Fruit fly (Drosophila melanogaster) whole organism, wandering third instar larva: ENCODE measurements around the gene Rat1.

ENCODE experiments used
- Abd-B ChIP-seq: fragments of >200 bp; optimal IDR thresholded peaks from 2 replicates; lab custom pipeline; 2017; ENCODE audit warnings: missing biosample characterization, missing genetic modification characterization
- CG9705 ChIP-seq: fragments of 200-800 bp; sonication (Bioruptor generic); optimal IDR thresholded peaks from 2 replicates; lab custom pipeline; 2018; ENCODE audit warnings: missing biosample characterization, mild to moderate bottlenecking, missing genetic modification characterization
- CrebA ChIP-seq: fragments of 200-800 bp; sonication (Bioruptor generic); optimal IDR thresholded peaks from 2 replicates; lab custom pipeline; 2016; ENCODE audit warnings: missing biosample characterization, mild to moderate bottlenecking, missing genetic modification characterization, borderline replicate concordance
- Dfd ChIP-seq: fragments of >200 bp; optimal IDR thresholded peaks from 2 replicates; lab custom pipeline; 2017; ENCODE audit warnings: missing biosample characterization, missing genetic modification characterization
- Dif ChIP-seq: fragments of 200-275, 200-300 bp; sonication (Bioruptor generic); optimal IDR thresholded peaks from 2 replicates; lab custom pipeline; 2018; ENCODE audit warnings: missing biosample characterization, missing genetic modification characterization; ENCODE audit not compliant: partially characterized antibody
- HLH106 ChIP-seq: fragments of 200-800 bp; optimal IDR thresholded peaks from 3 replicates; lab custom pipeline; 2019; ENCODE audit warnings: missing biosample characterization, mild to moderate bottlenecking, missing genetic modification characterization, moderate library complexity
- Hr78 ChIP-seq: fragments of >200 bp; optimal IDR thresholded peaks from 2 replicates; lab custom pipeline; 2017; ENCODE audit warnings: missing biosample characterization, missing genetic modification characterization
- Hr83 ChIP-seq: fragments of 200-300 bp; sonication (Bioruptor generic); optimal IDR thresholded peaks from 2 replicates; lab custom pipeline; 2016; ENCODE audit warnings: missing biosample characterization, mild to moderate bottlenecking, missing genetic modification characterization, moderate library complexity; ENCODE audit not compliant: poor library complexity, severe bottlenecking
- Jra ChIP-seq: sonication (Bioruptor generic); optimal IDR thresholded peaks from 2 replicates; lab custom pipeline; 2016; ENCODE audit warnings: missing biosample characterization, missing genetic modification characterization
- Myc ChIP-seq: fragments of >200 bp; optimal IDR thresholded peaks from 2 replicates; lab custom pipeline; 2017
- N ChIP-seq: fragments of >200 bp; optimal IDR thresholded peaks from 2 replicates; lab custom pipeline; 2018; ENCODE audit warnings: missing biosample characterization, missing external identifiers, missing genetic modification characterization
- OdsH ChIP-seq: fragments of 200-800 bp; sonication (Bioruptor generic); optimal IDR thresholded peaks from 2 replicates; lab custom pipeline; 2016; ENCODE audit warnings: missing biosample characterization, mild to moderate bottlenecking, missing genetic modification characterization
- Rel ChIP-seq, 2 experiments: fragments of 200-800 bp; sonication (Bioruptor generic) in 1 of 2; optimal IDR thresholded peaks; 2 replicates in 1 of 2; 3 replicates in 1 of 2; lab custom pipeline; 2016 to 2019; ENCODE audit warnings: mild to moderate bottlenecking in 2 of 2, missing biosample characterization in 2 of 2, missing genetic modification characterization in 2 of 2, moderate library complexity in 1 of 2
- Sp1 ChIP-seq: fragments of 200-800 bp; sonication (Bioruptor generic); optimal IDR thresholded peaks from 3 replicates; lab custom pipeline; 2019; ENCODE audit warnings: missing biosample characterization, mild to moderate bottlenecking, missing genetic modification characterization, moderate library complexity
- Vsx2 ChIP-seq: fragments of 200-300, 225-300 bp; sonication (Bioruptor generic); optimal IDR thresholded peaks from 2 replicates; lab custom pipeline; 2018; ENCODE audit warnings: missing biosample characterization, missing genetic modification characterization; ENCODE audit not compliant: partially characterized antibody
- br ChIP-seq: fragments of 200-800 bp; sonication (Bioruptor generic); optimal IDR thresholded peaks from 2 replicates; lab custom pipeline; 2016; ENCODE audit warnings: missing biosample characterization, missing genetic modification characterization
- brk ChIP-seq: fragments of 200-800 bp; sonication (Bioruptor generic); optimal IDR thresholded peaks from 2 replicates; lab custom pipeline; 2016; ENCODE audit warnings: missing biosample characterization, mild to moderate bottlenecking, missing genetic modification characterization
- dsf ChIP-seq: sonication (Bioruptor generic); optimal IDR thresholded peaks from 2 replicates; lab custom pipeline; 2016; ENCODE audit warnings: missing biosample characterization, missing genetic modification characterization, borderline replicate concordance
- ey ChIP-seq: fragments of 200-800 bp; sonication (Bioruptor generic); optimal IDR thresholded peaks from 2 replicates; lab custom pipeline; 2016; ENCODE audit warnings: missing biosample characterization, missing genetic modification characterization
- foxo ChIP-seq, 2 experiments: fragments of 200-800 bp; sonication (Bioruptor generic); optimal IDR thresholded peaks; 2 replicates in 1 of 2; 3 replicates in 1 of 2; lab custom pipeline; 2016 to 2017; ENCODE audit warnings: missing biosample characterization in 2 of 2, missing genetic modification characterization in 2 of 2
- fru ChIP-seq: fragments of 200-800 bp; sonication (Bioruptor generic); optimal IDR thresholded peaks from 3 replicates; lab custom pipeline; 2016; ENCODE audit warnings: missing biosample characterization, mild to moderate bottlenecking, missing genetic modification characterization
- h ChIP-seq: fragments of 200-800 bp; sonication (Bioruptor generic); optimal IDR thresholded peaks from 3 replicates; lab custom pipeline; 2016; ENCODE audit warnings: missing biosample characterization, mild to moderate bottlenecking, missing genetic modification characterization
- lola ChIP-seq: fragments of >200 bp; optimal IDR thresholded peaks from 2 replicates; lab custom pipeline; 2017; ENCODE audit warnings: missing biosample characterization, missing genetic modification characterization
- pan ChIP-seq: fragments of >200 bp; optimal IDR thresholded peaks from 2 replicates; lab custom pipeline; 2017
- psq ChIP-seq: fragments of 200-800 bp; sonication (Bioruptor generic); optimal IDR thresholded peaks from 3 replicates; lab custom pipeline; 2017; ENCODE audit warnings: missing biosample characterization, mild to moderate bottlenecking, missing genetic modification characterization, moderate library complexity
- rgr ChIP-seq: fragments of 200-800 bp; sonication (Bioruptor generic); optimal IDR thresholded peaks from 3 replicates; lab custom pipeline; 2016; ENCODE audit warnings: missing biosample characterization, mild to moderate bottlenecking, missing genetic modification characterization
- sv ChIP-seq: fragments of 200-800 bp; sonication (Bioruptor generic); optimal IDR thresholded peaks from 3 replicates; lab custom pipeline; 2016; ENCODE audit warnings: missing biosample characterization, missing genetic modification characterization
- tai ChIP-seq: sonication (Bioruptor generic); optimal IDR thresholded peaks from 2 replicates; lab custom pipeline; 2016; ENCODE audit warnings: missing biosample characterization, missing genetic modification characterization
- woc ChIP-seq: sonication (Bioruptor generic); optimal IDR thresholded peaks from 2 replicates; lab custom pipeline; 2016; ENCODE audit warnings: missing biosample characterization, mild to moderate bottlenecking, missing genetic modification characterization

Gene Rat1

DNA sequence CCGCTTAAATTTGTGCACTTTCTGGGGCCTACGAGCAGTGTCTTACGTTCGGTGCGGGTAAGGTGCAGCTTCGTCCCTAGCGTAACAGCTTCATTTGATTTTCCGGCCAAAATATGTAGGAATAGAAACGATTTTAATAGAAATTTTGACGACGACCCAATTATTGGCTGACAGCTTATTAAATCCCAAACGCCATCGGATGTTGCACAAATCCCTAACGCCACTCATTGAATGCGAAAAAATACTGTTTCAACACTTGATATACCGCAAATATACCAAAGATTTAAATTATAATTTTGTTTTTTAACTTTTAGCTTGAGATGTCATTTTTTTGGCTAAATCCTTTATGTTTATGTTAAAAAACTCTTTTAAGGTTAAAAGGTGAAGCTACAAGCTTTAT lies 37.2 kb downstream of the Rat1 start, which contains the start of gene Fgop2:
TSS of gene Fgop2 (minus strand) at position 202 of the 400 bp plus-strand sequence.
- TF ChIP-seq foxo (GFP tag; optimal IDR thresholded peaks at IDR 0.05; lab: Kevin White, UChicago) = no peak
- no peak for TF ChIP-seq Rel (GFP tag; optimal IDR thresholded peaks at IDR 0.05; lab: Kevin White, UChicago)
- TF ChIP-seq Rel (tag; optimal IDR thresholded peaks at IDR 0.05; lab: Kevin White, UChicago) = peak; percentile 7

DNA sequence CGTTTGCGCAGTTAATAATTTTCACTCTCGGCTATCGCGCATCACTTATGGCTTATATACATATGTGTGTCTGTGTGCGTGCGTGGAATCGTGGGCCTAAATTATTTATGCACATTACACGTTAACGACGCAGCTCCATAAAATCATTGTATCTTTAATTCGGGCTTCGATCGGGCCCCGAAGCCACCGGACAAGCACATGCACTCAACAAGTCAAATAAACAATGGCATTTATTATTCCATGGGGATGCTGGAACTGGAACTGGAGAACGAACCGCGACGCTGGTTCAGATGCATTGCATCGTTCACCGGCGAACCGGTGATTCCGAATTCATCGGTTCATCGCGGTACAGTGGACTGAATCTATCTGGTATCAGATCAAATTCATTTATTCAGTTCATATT lies 40.7 kb downstream of the Rat1 start, which contains the start of gene ihog:
TSS of gene ihog (minus strand) at position 269 of the 403 bp plus-strand sequence.
- TF ChIP-seq woc (peak; percentile 77), Jra (GFP tag; lab: Kevin White, UChicago) (no peak), Hr83 (GFP tag; lab: Kevin White, UChicago) (no peak)
- TF ChIP-seq, all 38 proteins: peak for 1

DNA sequence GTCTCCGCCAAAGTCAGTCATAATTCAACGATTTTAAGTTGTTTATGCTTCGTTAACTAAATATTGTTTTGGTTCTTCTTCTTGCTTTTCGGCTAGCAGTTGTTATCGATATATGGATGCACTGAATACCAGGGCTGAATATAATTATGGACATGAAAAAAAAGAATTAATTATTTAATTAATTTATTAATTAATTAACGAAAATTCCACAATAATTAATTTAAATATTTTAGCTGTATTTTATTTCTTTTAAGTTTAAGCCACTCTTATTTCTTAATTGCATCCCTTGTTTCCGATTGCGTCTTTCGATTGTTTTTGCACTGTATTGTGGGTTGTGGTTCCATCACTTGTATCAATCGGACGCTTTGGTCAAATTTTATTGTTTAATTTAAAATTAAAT lies 42.2 kb downstream of the Rat1 start, which contains the start of the genes Gas41 and SA1:
TSS of gene Gas41 (minus strand) at position 112 of the 400 bp plus-strand sequence.
TSS of gene SA1 (plus strand) at position 326 of the 400 bp plus-strand sequence.
- TF ChIP-seq dsf (peak; percentile 78), pan (no peak), Rel (GFP tag; optimal IDR thresholded peaks at IDR 0.05; lab: Kevin White, UChicago) (no peak), Rel (tag; optimal IDR thresholded peaks at IDR 0.05; lab: Kevin White, UChicago) (no peak), woc (no peak), Myc (lab: Kevin White, UChicago) (no peak), ey (GFP tag; lab: Kevin White, UChicago) (peak; percentile 76), HLH106 (peak; percentile 91), tai (GFP tag; lab: Kevin White, UChicago) (no peak), Hr83 (GFP tag; lab: Kevin White, UChicago) (no peak), Hr78 (no peak), OdsH (GFP tag; lab: Kevin White, UChicago) (peak; percentile 88), sv (GFP tag; lab: Kevin White, UChicago) (peak; percentile 44), psq (GFP tag; lab: Kevin White, UChicago) (peak; percentile 44), CG9705 (GFP tag; lab: Kevin White, UChicago) (peak; percentile 64), h (no peak), br (GFP tag; lab: Kevin White, UChicago) (peak; percentile 62), N (GFP tag; lab: Kevin White, UChicago) (no peak), Sp1 (GFP tag; lab: Kevin White, UChicago) (peak; percentile 90)

DNA sequence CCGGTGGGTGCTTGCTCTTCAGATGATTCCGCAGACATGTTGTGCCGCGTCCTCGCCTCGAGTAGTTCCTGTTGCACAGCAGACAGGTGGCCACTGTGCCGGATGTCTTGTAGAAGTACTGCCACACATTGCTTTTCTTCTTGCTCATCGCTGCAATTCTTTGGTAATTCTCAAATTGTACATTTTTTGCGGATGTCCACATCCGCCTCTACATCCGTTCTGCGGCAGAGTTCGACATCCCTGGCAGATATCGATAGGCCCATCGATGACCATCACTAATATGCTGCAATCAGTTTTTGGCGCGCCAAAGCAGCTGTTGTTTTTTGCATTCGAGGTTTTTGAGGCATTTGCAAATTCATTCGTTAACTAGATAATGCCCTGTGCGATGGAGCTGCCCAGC lies 48.8 kb downstream of the Rat1 start, which contains the start of the genes CG13775 and CG3430:
TSS of gene CG13775 (minus strand) at position 226 of the 400 bp plus-strand sequence.
TSS of gene CG3430 (plus strand) at position 284 of the 400 bp plus-strand sequence.
- TF ChIP-seq HLH106 (peak; percentile 39), psq (GFP tag; lab: Kevin White, UChicago) (peak; percentile 0), Rel (GFP tag; optimal IDR thresholded peaks at IDR 0.05; lab: Kevin White, UChicago) (no peak), Rel (tag; optimal IDR thresholded peaks at IDR 0.05; lab: Kevin White, UChicago) (no peak), rgr (GFP tag; lab: Kevin White, UChicago) (no peak), OdsH (GFP tag; lab: Kevin White, UChicago) (peak; percentile 5), Myc (lab: Kevin White, UChicago) (peak; percentile 33)

DNA sequence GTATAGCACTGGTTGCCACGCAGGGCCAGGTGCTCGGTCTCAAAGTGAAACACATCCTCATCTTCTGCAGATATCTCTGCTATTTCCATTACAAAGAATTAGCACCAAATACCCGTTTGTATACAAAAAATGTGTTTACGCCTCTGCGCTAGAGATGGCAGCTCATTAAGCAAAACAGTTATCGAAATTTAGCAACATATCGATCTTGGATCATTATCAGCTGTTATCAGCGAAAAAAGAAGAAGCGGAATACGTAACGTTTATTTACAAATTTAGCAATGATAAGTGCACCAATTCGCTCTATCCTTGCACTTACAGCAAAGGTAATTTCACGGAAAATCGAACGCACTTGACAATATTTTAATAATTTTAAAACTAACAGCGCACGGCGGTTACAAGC lies 52.3 kb downstream of the Rat1 start, which contains the start of the genes Atac1 and Hmgcl:
TSS of gene Atac1 (minus strand) at position 164 of the 400 bp plus-strand sequence.
TSS of gene Hmgcl (plus strand) at position 213 of the 400 bp plus-strand sequence.
- no peak for TF ChIP-seq brk
- TF ChIP-seq lola (GFP tag; lab: Kevin White, UChicago) = no peak
- TF ChIP-seq Dfd (GFP tag; lab: Kevin White, UChicago) = no peak
- no peak for TF ChIP-seq CrebA
- TF ChIP-seq Vsx2 (GFP tag; lab: Kevin White, UChicago) = no peak
- TF ChIP-seq fru = no peak
- TF ChIP-seq Myc (lab: Kevin White, UChicago) = no peak
- no peak for TF ChIP-seq woc
- no peak for TF ChIP-seq foxo (GFP tag; optimal IDR thresholded peaks at IDR 0.05; lab: Kevin White, UChicago)
- no peak for TF ChIP-seq ey (GFP tag; lab: Kevin White, UChicago)
- no peak for TF ChIP-seq Dif (GFP tag; lab: Kevin White, UChicago)
- no peak for TF ChIP-seq N (GFP tag; lab: Kevin White, UChicago)
- no peak for TF ChIP-seq Abd-B
- no peak for TF ChIP-seq Sp1 (GFP tag; lab: Kevin White, UChicago)
